Fruit fly (Drosophila melanogaster): Measurements from ENCODE around the gene CG34303.

Gene CG34303

dm6 chr3R:10130091-10130490 lies 21.6 kb downstream of the CG34303 start:
- TF ChIP-seq CG8478 (optimal IDR thresholded peaks at IDR 0.05), result no peak
- no peak for TF ChIP-seq CTCF (optimal IDR thresholded peaks at IDR 0.05)

dm6 chr3R:10125477-10125876 lies 26.2 kb downstream of the CG34303 start, which contains the start of gene knk:
Gene knk, minus strand, starts transcription at chr3R:10125664.
- no peak for TF ChIP-seq CTCF (optimal IDR thresholded peaks at IDR 0.05)
- no peak for TF ChIP-seq CG8478 (optimal IDR thresholded peaks at IDR 0.05)

- TF ChIP-seq CTCF (optimal IDR thresholded peaks at IDR 0.05) (peak; percentile 75 to 80), CG8478 (optimal IDR thresholded peaks at IDR 0.05) (no peak)
These were observed 26.9 kb downstream of the CG34303 start for dm6 chr3R:10124764-10125163.

dm6 chr3R:10121266-10121904 lies 30.3 kb downstream of the CG34303 start, which contains the start of the genes gammaSnap2 and ATPsynepsilonL:
Gene gammaSnap2, minus strand, starts transcription at chr3R:10121400.
Gene ATPsynepsilonL, plus strand, starts transcription at chr3R:10121773.
- no peak for TF ChIP-seq CTCF (optimal IDR thresholded peaks at IDR 0.05)
- TF ChIP-seq CG8478 (optimal IDR thresholded peaks at IDR 0.05), result no peak

dm6 chr3R:10119592-10119991 lies 32.1 kb downstream of the CG34303 start:
- TF ChIP-seq CG8478 (optimal IDR thresholded peaks at IDR 0.05) (no peak), CTCF (optimal IDR thresholded peaks at IDR 0.05) (no peak)

dm6 chr3R:10115797-10116196 lies 35.9 kb downstream of the CG34303 start:
- TF ChIP-seq CG8478 (optimal IDR thresholded peaks at IDR 0.05) (no peak), CTCF (optimal IDR thresholded peaks at IDR 0.05) (no peak)

- TF ChIP-seq CG8478 (optimal IDR thresholded peaks at IDR 0.05) (no peak), CTCF (optimal IDR thresholded peaks at IDR 0.05) (no peak)
These were observed 36.7 kb downstream of the CG34303 start for dm6 chr3R:10114915-10115534.

- TF ChIP-seq CG8478 (optimal IDR thresholded peaks at IDR 0.05) (no peak), CTCF (optimal IDR thresholded peaks at IDR 0.05) (no peak)
These were observed 37.9 kb downstream of the CG34303 start for dm6 chr3R:10113746-10114145.

dm6 chr3R:10112195-10112594 lies 39.5 kb downstream of the CG34303 start, which contains the start of gene CAH7:
Gene CAH7, plus strand, starts transcription at chr3R:10112237.
- TF ChIP-seq CTCF (optimal IDR thresholded peaks at IDR 0.05), result no peak
- no peak for TF ChIP-seq CG8478 (optimal IDR thresholded peaks at IDR 0.05)

- TF ChIP-seq CG8478 (optimal IDR thresholded peaks at IDR 0.05), result no peak
- TF ChIP-seq CTCF (optimal IDR thresholded peaks at IDR 0.05), result no peak
These were observed 39.9 kb downstream of the CG34303 start for dm6 chr3R:10111815-10112185.

- TF ChIP-seq CG8478 (optimal IDR thresholded peaks at IDR 0.05) (no peak), CTCF (optimal IDR thresholded peaks at IDR 0.05) (no peak)
These were observed 40.4 kb downstream of the CG34303 start for dm6 chr3R:10111150-10111814.

- TF ChIP-seq CTCF (optimal IDR thresholded peaks at IDR 0.05) (peak; percentile 40 to 41), CG8478 (optimal IDR thresholded peaks at IDR 0.05) (no peak)
These were observed 41.7 kb downstream of the CG34303 start, which contains the start of gene Fmr1 for dm6 chr3R:10109938-10110337. Gene Fmr1, minus strand, starts transcription at chr3R:10110121.

- TF ChIP-seq CG8478 (optimal IDR thresholded peaks at IDR 0.05) (no peak), CTCF (optimal IDR thresholded peaks at IDR 0.05) (no peak)
These were observed 42.3 kb downstream of the CG34303 start for dm6 chr3R:10109212-10109880.

dm6 chr3R:10108289-10108928 lies 43.3 kb downstream of the CG34303 start:
- no peak for TF ChIP-seq CTCF (optimal IDR thresholded peaks at IDR 0.05)
- TF ChIP-seq CG8478 (optimal IDR thresholded peaks at IDR 0.05), result no peak

- TF ChIP-seq CTCF (optimal IDR thresholded peaks at IDR 0.05) (no peak), CG8478 (optimal IDR thresholded peaks at IDR 0.05) (no peak)
These were observed 44.9 kb downstream of the CG34303 start for dm6 chr3R:10106796-10107195.
